Worm (Caenorhabditis elegans) whole organism, L3 larva: ENCODE measurements around the gene C08F11.12.

ENCODE experiments used
- ZK546.5 ChIP-seq: sonication (generic microtip); optimal IDR thresholded peaks from 2 replicates; lab custom pipeline; 2017; ENCODE audit warnings: missing biosample characterization, missing genetic modification characterization
- aly-2 ChIP-seq: fragments of 150-350 bp; optimal IDR thresholded peaks from 2 replicates; lab custom pipeline; 2014; ENCODE audit warnings: missing biosample characterization, missing genetic modification characterization
- ama-1 ChIP-seq: fragments of 150-350 bp; optimal IDR thresholded peaks from 2 replicates; lab custom pipeline; 2018
- ceh-82 ChIP-seq: fragments of 150-350 bp; optimal IDR thresholded peaks from 2 replicates; lab custom pipeline; 2014; ENCODE audit warnings: missing biosample characterization, missing genetic modification characterization
- ceh-9 ChIP-seq: sonication (generic microtip); optimal IDR thresholded peaks from 2 replicates; lab custom pipeline; 2018; ENCODE audit warnings: missing biosample characterization, missing genetic modification characterization
- daf-12 ChIP-seq: fragments of 150-350 bp; optimal IDR thresholded peaks from 2 replicates; lab custom pipeline; 2014; ENCODE audit warnings: missing biosample characterization, missing genetic modification reagents, missing genetic modification characterization
- egl-27 ChIP-seq: sonication (generic microtip); optimal IDR thresholded peaks from 4 replicates; lab custom pipeline; 2017; ENCODE audit warnings: missing biosample characterization, missing genetic modification reagents, missing genetic modification characterization
- egl-5 ChIP-seq: fragments of 150-350 bp; optimal IDR thresholded peaks from 2 replicates; lab custom pipeline; 2017; ENCODE audit warnings: missing biosample characterization, missing genetic modification reagents, missing genetic modification characterization, inconsistent platforms
- elt-1 ChIP-seq: fragments of 150-350 bp; optimal IDR thresholded peaks from 2 replicates; lab custom pipeline; 2014; ENCODE audit warnings: missing biosample characterization, missing genetic modification characterization
- elt-2 ChIP-seq: sonication (generic microtip); optimal IDR thresholded peaks from 2 replicates; lab custom pipeline; 2016; ENCODE audit warnings: missing genetic modification reagents, mild to moderate bottlenecking, missing genetic modification characterization, missing compliant biosample characterization
- eor-1 ChIP-seq, 2 experiments: fragments of 150-350 bp; optimal IDR thresholded peaks; 2 replicates each; lab custom pipeline; 2014 to 2018; ENCODE audit warnings: missing biosample characterization in 2 of 2, missing genetic modification characterization in 2 of 2
- fkh-2 ChIP-seq: fragments of 150-350 bp; optimal IDR thresholded peaks from 2 replicates; lab custom pipeline; 2014; ENCODE audit warnings: missing biosample characterization, missing genetic modification reagents, missing genetic modification characterization
- fos-1 ChIP-seq: fragments of 150-350 bp; optimal IDR thresholded peaks from 2 replicates; lab custom pipeline; 2014; ENCODE audit warnings: missing biosample characterization, missing genetic modification characterization
- hmg-11 ChIP-seq: sonication (generic microtip); optimal IDR thresholded peaks from 2 replicates; lab custom pipeline; 2016; ENCODE audit warnings: missing genetic modification characterization, missing compliant biosample characterization
- jun-1 ChIP-seq: fragments of 150-350 bp; optimal IDR thresholded peaks from 2 replicates; lab custom pipeline; 2014; ENCODE audit warnings: missing biosample characterization, missing genetic modification reagents, missing genetic modification characterization
- lsy-12 ChIP-seq: sonication (generic microtip); optimal IDR thresholded peaks from 2 replicates; lab custom pipeline; 2016; ENCODE audit warnings: mild to moderate bottlenecking, missing genetic modification characterization, missing compliant biosample characterization
- mdl-1 ChIP-seq: fragments of 150-350 bp; optimal IDR thresholded peaks from 2 replicates; lab custom pipeline; 2014; ENCODE audit warnings: missing biosample characterization, missing genetic modification characterization
- mml-1 ChIP-seq: fragments of 150-350 bp; sonication (generic microtip); optimal IDR thresholded peaks from 3 replicates; lab custom pipeline; 2014; ENCODE audit warnings: missing biosample characterization, missing genetic modification characterization
- nfya-1 ChIP-seq: sonication (generic microtip); optimal IDR thresholded peaks from 2 replicates; lab custom pipeline; 2017; ENCODE audit warnings: missing genetic modification characterization, mild to moderate bottlenecking, missing compliant biosample characterization, antibody characterized with exemption, moderate library complexity; ENCODE audit not compliant: insufficient read depth
- nhr-11 ChIP-seq: fragments of 150-350 bp; optimal IDR thresholded peaks from 2 replicates; lab custom pipeline; 2014; ENCODE audit warnings: missing biosample characterization, missing genetic modification characterization
- nhr-237 ChIP-seq: fragments of 150-350 bp; optimal IDR thresholded peaks from 2 replicates; lab custom pipeline; 2014; ENCODE audit warnings: missing biosample characterization, missing genetic modification characterization
- nhr-28 ChIP-seq: fragments of 150-350 bp; optimal IDR thresholded peaks from 2 replicates; lab custom pipeline; 2014; ENCODE audit warnings: missing biosample characterization, missing genetic modification characterization
- nhr-43 ChIP-seq: sonication (generic microtip); optimal IDR thresholded peaks from 2 replicates; lab custom pipeline; 2016; ENCODE audit warnings: mild to moderate bottlenecking, missing genetic modification characterization, missing compliant biosample characterization; ENCODE audit not compliant: poor library complexity, severe bottlenecking
- nhr-76 ChIP-seq: fragments of 150-350 bp; sonication (generic microtip); optimal IDR thresholded peaks from 5 replicates; lab custom pipeline; 2014; ENCODE audit warnings: missing biosample characterization, missing genetic modification characterization
- pha-4 ChIP-seq: fragments of 150-350 bp; optimal IDR thresholded peaks from 2 replicates; lab custom pipeline; 2014; ENCODE audit warnings: missing biosample characterization, missing genetic modification reagents, missing genetic modification characterization
- pqm-1 ChIP-seq: fragments of 150-350 bp; optimal IDR thresholded peaks from 2 replicates; lab custom pipeline; 2017; ENCODE audit warnings: missing biosample characterization, missing genetic modification characterization, inconsistent platforms
- snpc-4 ChIP-seq: fragments of 150-350 bp; optimal IDR thresholded peaks from 2 replicates; lab custom pipeline; 2014; ENCODE audit warnings: missing biosample characterization, missing genetic modification characterization
- tbx-2 ChIP-seq: sonication (generic microtip); optimal IDR thresholded peaks from 2 replicates; lab custom pipeline; 2016; ENCODE audit warnings: mild to moderate bottlenecking, missing genetic modification characterization, missing compliant biosample characterization
- unc-62 ChIP-seq: fragments of 150-350 bp; sonication (generic microtip); optimal IDR thresholded peaks from 4 replicates; lab custom pipeline; 2014; ENCODE audit warnings: missing biosample characterization, missing genetic modification reagents, missing genetic modification characterization
- zag-1 ChIP-seq: fragments of 150-350 bp; optimal IDR thresholded peaks from 2 replicates; lab custom pipeline; 2014; ENCODE audit warnings: missing biosample characterization, missing genetic modification characterization
- ztf-4 ChIP-seq: fragments of 150-350 bp; optimal IDR thresholded peaks from 2 replicates; lab custom pipeline; 2014; ENCODE audit warnings: missing biosample characterization, missing genetic modification characterization

The C08F11.12 gene

DNA sequence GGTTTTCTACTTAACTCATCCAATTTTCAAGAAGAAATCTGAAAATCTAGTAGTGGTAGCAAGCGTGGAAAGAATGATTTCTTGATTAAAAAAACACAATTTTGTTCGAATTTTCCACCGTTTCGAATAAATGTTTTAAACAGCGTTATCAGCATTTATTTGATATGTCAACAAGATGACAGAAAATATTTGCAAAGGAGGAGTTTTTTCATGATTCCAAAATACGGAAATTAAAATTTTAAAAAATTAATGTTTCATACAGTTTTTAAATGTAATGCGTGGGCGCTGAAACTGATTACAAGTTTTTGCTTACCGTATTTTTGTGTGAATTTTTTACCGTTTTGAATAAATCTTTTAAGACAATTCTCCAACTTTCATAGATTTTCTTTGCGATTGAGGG lies 18.7 kb downstream of the C08F11.12 start:
- TF ChIP-seq mml-1 (tag; lab: Kevin White, UChicago) (no peak), fkh-2 (no peak), pha-4 (tag; lab: Kevin White, UChicago) (peak; percentile 22)

ce11 chrIV:13626469-13626868 lies 24.8 kb downstream of the C08F11.12 start, which contains the start of gene sru-21:
Gene sru-21, plus strand, starts transcription at chrIV:13626769.
- TF ChIP-seq pqm-1 (tag; lab: Kevin White, UChicago) (no peak), egl-5 (no peak), elt-1 (tag; lab: Kevin White, UChicago) (no peak), ceh-9 (tag; lab: Kevin White, UChicago) (no peak), aly-2 (tag; lab: Kevin White, UChicago) (no peak), elt-2 (no peak)

DNA sequence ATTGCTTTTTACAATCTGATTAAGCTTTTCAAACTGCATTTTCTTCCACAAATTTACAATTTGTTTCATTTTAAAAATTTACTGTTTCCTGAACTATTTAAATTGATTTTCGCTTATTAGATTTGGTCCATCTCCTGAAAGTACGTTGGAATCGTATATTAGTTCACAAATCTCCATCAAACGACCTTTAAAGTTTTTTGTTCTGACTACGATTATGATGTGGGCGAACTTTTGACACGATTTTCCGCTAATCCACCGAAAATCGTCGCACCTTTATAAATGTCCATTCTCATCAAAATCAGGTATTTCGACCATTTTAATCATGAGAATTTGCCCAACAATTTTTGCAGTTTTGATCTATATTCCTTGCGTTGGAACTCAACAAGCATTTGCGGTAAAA lies 27.8 kb downstream of the C08F11.12 start, which contains the start of gene C08F11.1:
Gene C08F11.1, plus strand, starts transcription at position 301 of the 400 bp plus-strand sequence.
- TF ChIP-seq daf-12 (tag; lab: Kevin White, UChicago) = no peak

DNA sequence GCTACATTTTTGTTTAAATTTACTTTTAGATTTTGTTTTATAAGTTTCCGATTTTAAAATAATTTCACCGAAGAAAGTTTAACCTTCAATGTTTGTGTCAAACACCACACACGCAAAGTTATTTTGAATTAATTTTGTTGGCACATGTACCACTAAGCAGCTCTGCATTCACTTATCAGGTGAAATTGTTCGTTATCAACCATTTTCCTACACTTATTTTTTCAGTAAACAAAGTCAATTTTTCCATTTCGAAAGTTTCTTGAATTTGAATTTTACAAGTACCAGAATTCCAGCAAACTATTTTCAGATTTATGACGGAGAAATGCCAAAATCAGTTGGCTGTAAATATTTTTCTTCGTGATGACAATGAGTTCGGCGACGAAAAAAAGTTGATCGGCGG lies 32.1 kb downstream of the C08F11.12 start, which contains the start of gene C08F11.3:
Gene C08F11.3, plus strand, starts transcription at position 301 of the 400 bp plus-strand sequence.
- peak; percentile 15 for TF ChIP-seq elt-2
- no peak for TF ChIP-seq mml-1 (tag; lab: Kevin White, UChicago)
- no peak for TF ChIP-seq fkh-2
- TF ChIP-seq pha-4 (tag; lab: Kevin White, UChicago) = peak; percentile 19
- no peak for TF ChIP-seq nhr-11 (tag; lab: Kevin White, UChicago)

DNA sequence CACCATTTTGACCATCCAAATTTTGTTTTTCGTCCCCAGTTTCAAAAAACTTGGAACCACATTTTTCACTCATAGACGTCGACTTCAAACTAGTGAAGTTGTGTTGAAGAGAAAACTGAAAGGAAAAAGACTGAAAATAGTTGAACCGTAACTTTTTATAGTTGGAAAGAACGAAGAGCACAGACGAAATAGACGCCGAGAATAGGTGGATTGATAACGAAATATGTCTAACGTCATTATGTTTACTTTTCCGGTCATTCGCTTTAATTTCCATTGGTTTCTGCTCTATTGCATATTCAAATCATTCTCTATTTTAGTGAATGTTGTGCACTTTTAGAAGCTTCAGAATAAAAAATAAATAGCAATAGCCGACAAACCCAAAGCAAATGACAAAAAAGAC lies 41.6 kb downstream of the C08F11.12 start, which contains the start of gene C08F11.13:
Gene C08F11.13, minus strand, starts transcription at position 138 of the 400 bp plus-strand sequence.
- TF ChIP-seq nhr-237 (tag; lab: Kevin White, UChicago) (no peak), lsy-12 (tag; lab: Kevin White, UChicago) (no peak), fos-1 (tag; lab: Kevin White, UChicago) (no peak), eor-1 (tag; optimal IDR thresholded peaks at IDR 0.05; lab: Kevin White, UChicago) (no peak), jun-1 (tag; lab: Kevin White, UChicago) (peak; percentile 0), ZK546.5 (no peak), tbx-2 (no peak), fkh-2 (no peak), hmg-11 (tag; lab: Kevin White, UChicago) (no peak), daf-12 (tag; lab: Kevin White, UChicago) (no peak), nhr-43 (tag; lab: Kevin White, UChicago) (no peak), mdl-1 (no peak), mml-1 (tag; lab: Kevin White, UChicago) (no peak), nfya-1 (no peak), unc-62 (GFP tag; lab: Kevin White, UChicago) (no peak), elt-1 (tag; lab: Kevin White, UChicago) (no peak), pqm-1 (tag; lab: Kevin White, UChicago) (peak; percentile 82), aly-2 (tag; lab: Kevin White, UChicago) (no peak), elt-2 (peak; percentile 69), nhr-28 (no peak), nhr-76 (tag; lab: Kevin White, UChicago) (no peak), pha-4 (tag; lab: Kevin White, UChicago) (peak; percentile 60), ama-1 (lab: Kevin White, UChicago) (no peak)

ce11 chrIV:13601973-13602669 lies 49.2 kb downstream of the C08F11.12 start, which contains the start of gene Y45F10B.59:
Gene Y45F10B.59, plus strand, starts transcription at chrIV:13602619.
- TF ChIP-seq snpc-4 (tag; lab: Kevin White, UChicago) (peak; percentile 6), ceh-82 (tag; lab: Kevin White, UChicago) (no peak)

DNA sequence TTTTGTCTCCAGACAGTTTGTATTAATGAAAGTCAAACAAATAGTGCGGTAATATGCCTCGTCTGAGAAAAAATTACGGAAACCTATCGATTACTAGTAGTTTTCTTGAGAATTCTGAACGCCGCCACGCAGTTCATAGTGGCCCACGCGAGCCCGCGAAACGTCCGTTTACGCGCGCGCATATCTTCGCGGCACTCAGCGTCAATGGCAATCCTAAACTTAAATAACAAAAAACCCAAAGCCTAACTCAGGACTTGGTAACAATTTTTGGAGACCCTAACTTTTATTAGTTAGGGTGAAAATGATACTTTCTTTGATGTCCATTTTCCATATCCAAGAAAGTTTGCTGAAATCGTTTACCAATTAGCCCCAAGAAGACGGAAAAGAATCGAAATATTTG lies 49.9 kb downstream of the C08F11.12 start:
- TF ChIP-seq ztf-4 (tag; lab: Kevin White, UChicago) = no peak
- TF ChIP-seq pha-4 (tag; lab: Kevin White, UChicago) = no peak
- no peak for TF ChIP-seq zag-1 (tag; lab: Kevin White, UChicago)
- TF ChIP-seq egl-27 (tag; lab: Kevin White, UChicago) = no peak
- TF ChIP-seq snpc-4 (tag; lab: Kevin White, UChicago) = peak; percentile 40
